Worm (Caenorhabditis elegans) whole organism, young adult: ENCODE results near the gene dct-18.

Experiments
- D2030.7 ChIP-seq: fragments of 200-800 bp; sonication (Bioruptor generic); IDR thresholded peaks from 2 replicates; pipeline ENCODE4 v1.3.6; 2022; ENCODE audit warnings: missing genetic modification reagents, missing genetic modification characterization, missing compliant biosample characterization
- F33H1.4 ChIP-seq: fragments of 200-800 bp; sonication (Bioruptor generic); IDR thresholded peaks from 2 replicates; pipeline ENCODE4 v1.3.6; 2022; ENCODE audit warnings: missing genetic modification reagents, missing genetic modification characterization, missing compliant biosample characterization
- F39B2.1 ChIP-seq: fragments of 200-800 bp; sonication (Bioruptor generic); IDR thresholded peaks from 2 replicates; pipeline ENCODE4 v1.3.6; 2022; ENCODE audit warnings: missing genetic modification reagents, missing genetic modification characterization, missing compliant biosample characterization
- F52B5.7 ChIP-seq: sonication (generic microtip); optimal IDR thresholded peaks from 2 replicates; lab custom pipeline; 2016; ENCODE audit warnings: mild to moderate bottlenecking, missing genetic modification characterization, missing compliant biosample characterization
- Y56A3A.18 ChIP-seq: fragments of 200-800 bp; sonication (Bioruptor generic); IDR thresholded peaks from 2 replicates; pipeline ENCODE4 v1.3.6; 2022; ENCODE audit warnings: missing genetic modification reagents, missing genetic modification characterization, missing compliant biosample characterization
- Y67H2A.10 ChIP-seq: fragments of 200-800 bp; sonication (Bioruptor generic); conservative IDR thresholded peaks from 2 replicates; pipeline ENCODE4 v1.3.6; 2022; ENCODE audit warnings: missing genetic modification reagents, missing genetic modification characterization, missing compliant biosample characterization
- atf-7 ChIP-seq: sonication (generic microtip); optimal IDR thresholded peaks from 2 replicates; lab custom pipeline; 2017; ENCODE audit warnings: mild to moderate bottlenecking, missing genetic modification characterization, missing compliant biosample characterization
- athp-1 ChIP-seq: sonication (generic microtip); optimal IDR thresholded peaks from 2 replicates; lab custom pipeline; 2017; ENCODE audit warnings: mild to moderate bottlenecking, missing genetic modification characterization, missing compliant biosample characterization
- attf-3 ChIP-seq: fragments of 200-800 bp; sonication (Bioruptor generic); conservative IDR thresholded peaks from 2 replicates; pipeline ENCODE4 v1.3.6; 2022; ENCODE audit warnings: missing genetic modification reagents, missing genetic modification characterization, missing compliant biosample characterization
- attf-6 ChIP-seq: fragments of 200-800 bp; sonication (Bioruptor generic); IDR thresholded peaks from 2 replicates; pipeline ENCODE4 v1.3.6; 2022; ENCODE audit warnings: missing genetic modification reagents, missing genetic modification characterization, missing compliant biosample characterization
- ccch-3 ChIP-seq: fragments of 200-800 bp; sonication (Bioruptor generic); optimal IDR thresholded peaks from 2 replicates; lab custom pipeline; 2018; ENCODE audit warnings: mild to moderate bottlenecking, missing genetic modification characterization, missing compliant biosample characterization
- dox-1 ChIP-seq: fragments of 200-800 bp; sonication (Bioruptor generic); IDR thresholded peaks from 2 replicates; pipeline ENCODE4 v1.3.6; 2022; ENCODE audit warnings: missing genetic modification reagents, missing genetic modification characterization, missing compliant biosample characterization
- dpl-1 ChIP-seq: fragments of 150-350 bp; optimal IDR thresholded peaks from 2 replicates; lab custom pipeline; 2014; ENCODE audit warnings: missing biosample characterization, missing genetic modification reagents, missing genetic modification characterization
- efl-1 ChIP-seq: fragments of 150-350 bp; optimal IDR thresholded peaks from 2 replicates; lab custom pipeline; 2014; ENCODE audit warnings: missing biosample characterization, missing genetic modification reagents, missing genetic modification characterization
- him-1 ChIP-seq: sonication (generic microtip); optimal IDR thresholded peaks from 2 replicates; lab custom pipeline; 2016; ENCODE audit warnings: missing genotype, missing genetic modification reagents, missing genetic modification characterization, missing compliant biosample characterization
- hmg-1.2 ChIP-seq: fragments of 200-800 bp; sonication (Bioruptor generic); IDR thresholded peaks from 2 replicates; pipeline ENCODE4 v1.3.6; 2022; ENCODE audit warnings: missing genetic modification reagents, missing genetic modification characterization, missing compliant biosample characterization
- lag-1 ChIP-seq: fragments of 200-800 bp; sonication (Bioruptor generic); IDR thresholded peaks from 2 replicates; pipeline ENCODE4 v1.3.6; 2022; ENCODE audit warnings: missing genetic modification reagents, missing genetic modification characterization, missing compliant biosample characterization
- lin-35 ChIP-seq, 3 experiments: fragments of 150-350 bp in 2 of 3; sonication (generic microtip) in 1 of 3; optimal IDR thresholded peaks; 2 replicates each; lab custom pipeline; 2014 to 2018; ENCODE audit warnings: missing biosample characterization in 3 of 3, missing genetic modification characterization in 3 of 3, missing genetic modification reagents in 3 of 3
- lin-40 ChIP-seq: sonication (generic microtip); optimal IDR thresholded peaks from 2 replicates; lab custom pipeline; 2016; ENCODE audit warnings: missing genetic modification characterization, mild to moderate bottlenecking, missing compliant biosample characterization, missing genotype, missing genetic modification reagents
- lin-54 ChIP-seq: fragments of 200-800 bp; sonication (Bioruptor generic); optimal IDR thresholded peaks from 2 replicates; lab custom pipeline; 2018; ENCODE audit warnings: mild to moderate bottlenecking, missing genetic modification characterization, missing compliant biosample characterization
- madf-6 ChIP-seq: fragments of 200-800 bp; sonication (Bioruptor generic); IDR thresholded peaks from 2 replicates; pipeline ENCODE4 v1.3.6; 2022; ENCODE audit warnings: missing genetic modification reagents, missing genetic modification characterization, missing compliant biosample characterization
- mcd-1 ChIP-seq: fragments of 200-800 bp; sonication (Bioruptor generic); IDR thresholded peaks from 2 replicates; pipeline ENCODE4 v1.3.6; 2022; ENCODE audit warnings: missing genetic modification reagents, missing genetic modification characterization, missing compliant biosample characterization
- nhr-80 ChIP-seq: sonication (generic microtip); optimal IDR thresholded peaks from 2 replicates; lab custom pipeline; 2016; ENCODE audit warnings: missing genetic modification characterization, missing compliant biosample characterization
- pha-4 ChIP-seq: fragments of 150-350 bp; sonication (generic microtip); optimal IDR thresholded peaks from 2 replicates; lab custom pipeline; 2014; ENCODE audit warnings: missing biosample characterization, missing genetic modification reagents, missing genetic modification characterization
- rcor-1 ChIP-seq: fragments of 200-800 bp; sonication (Bioruptor generic); IDR thresholded peaks from 2 replicates; pipeline ENCODE4 v1.3.6; 2022; ENCODE audit warnings: missing genetic modification reagents, missing genetic modification characterization, missing compliant biosample characterization
- snpc-1.1 ChIP-seq: sonication (generic microtip); optimal IDR thresholded peaks from 2 replicates; lab custom pipeline; 2017; ENCODE audit warnings: missing genetic modification characterization, mild to moderate bottlenecking, missing compliant biosample characterization, antibody characterized with exemption, moderate library complexity, missing genotype, missing genetic modification reagents; ENCODE audit not compliant: insufficient read depth
- snpc-3.4 ChIP-seq: sonication (generic microtip); optimal IDR thresholded peaks from 2 replicates; lab custom pipeline; 2017; ENCODE audit warnings: missing genetic modification characterization, mild to moderate bottlenecking, missing compliant biosample characterization, antibody characterized with exemption, moderate library complexity, missing genotype, missing genetic modification reagents
- unc-130 ChIP-seq: sonication (generic microtip); optimal IDR thresholded peaks from 2 replicates; lab custom pipeline; 2016; ENCODE audit warnings: missing genetic modification reagents, missing genetic modification characterization, missing compliant biosample characterization
- xnd-1 ChIP-seq: sonication (generic microtip); optimal IDR thresholded peaks from 2 replicates; lab custom pipeline; 2016; ENCODE audit warnings: missing genotype, missing genetic modification reagents, missing genetic modification characterization, missing compliant biosample characterization
- ztf-22 ChIP-seq: fragments of 200-800 bp; sonication (Bioruptor generic); optimal IDR thresholded peaks from 2 replicates; lab custom pipeline; 2018; ENCODE audit warnings: mild to moderate bottlenecking, missing genetic modification characterization, moderate library complexity, missing compliant biosample characterization
- ztf-3 ChIP-seq: fragments of 200-800 bp; sonication (Bioruptor generic); optimal IDR thresholded peaks from 2 replicates; lab custom pipeline; 2018; ENCODE audit warnings: mild to moderate bottlenecking, missing genetic modification characterization, missing compliant biosample characterization
- ztf-6 ChIP-seq: fragments of 200-800 bp; sonication (Bioruptor generic); IDR thresholded peaks from 2 replicates; pipeline ENCODE4 v1.3.6; 2022; ENCODE audit warnings: missing genetic modification reagents, missing genetic modification characterization, missing compliant biosample characterization

The dct-18 gene

DNA sequence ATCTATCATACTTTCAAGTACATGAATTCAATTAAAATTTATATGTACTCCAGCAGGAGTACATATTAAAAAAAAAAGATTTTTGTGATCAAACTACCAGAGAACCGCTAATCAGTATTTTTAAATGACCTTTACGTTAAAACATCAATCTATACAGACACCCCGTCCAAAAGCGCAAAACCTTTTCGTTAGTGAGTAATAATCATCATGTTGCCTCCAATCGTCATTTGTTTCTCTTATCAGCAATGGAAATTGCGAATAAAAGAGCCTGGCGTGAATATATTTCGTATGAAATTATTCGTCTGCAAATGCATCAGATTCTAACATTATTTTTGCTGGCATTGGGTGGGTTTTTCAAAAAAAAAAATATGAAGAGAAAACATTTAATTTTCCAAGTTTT is 27.5 kb upstream of the dct-18 start, which contains the start of gene clec-66:
Gene clec-66, plus strand, starts transcription at position 225 of the 400 bp plus-strand sequence.
- TF ChIP-seq attf-3 (GFP tag; lab: Robert Waterston, UW) (no peak), nhr-80 (tag; lab: Kevin White, UChicago) (peak; percentile 70), dox-1 (GFP tag; lab: Robert Waterston, UW) (no peak), snpc-1.1 (tag; lab: Kevin White, UChicago) (no peak)
- TF ChIP-seq, all 124 proteins: peak for 1

DNA sequence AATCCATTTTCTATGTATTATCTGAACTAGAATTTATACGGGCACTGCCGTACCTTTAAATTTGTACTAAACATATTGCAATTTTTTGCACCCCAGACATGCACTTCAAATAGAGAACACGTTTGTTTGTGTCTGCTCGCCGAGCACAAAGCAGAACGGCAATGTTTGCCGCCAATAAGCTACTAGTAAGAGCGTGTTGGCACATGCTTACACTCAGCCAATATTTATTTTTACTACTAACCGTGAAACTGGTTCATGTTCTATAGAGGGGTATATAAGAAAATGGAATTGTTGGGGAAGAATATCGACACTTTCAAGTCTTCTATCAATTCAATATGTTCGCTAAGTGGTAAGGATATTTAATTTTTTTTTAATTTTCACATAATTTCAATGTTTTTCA is 24.6 kb upstream of the dct-18 start, which contains the start of gene nspb-11:
Gene nspb-11, plus strand, starts transcription at position 301 of the 400 bp plus-strand sequence.
- TF ChIP-seq lag-1 (GFP tag; lab: Robert Waterston, UW) (no peak), attf-6 (GFP tag; lab: Robert Waterston, UW) (no peak), dox-1 (GFP tag; lab: Robert Waterston, UW) (no peak)
- TF ChIP-seq, all 124 proteins: peak for 0

DNA sequence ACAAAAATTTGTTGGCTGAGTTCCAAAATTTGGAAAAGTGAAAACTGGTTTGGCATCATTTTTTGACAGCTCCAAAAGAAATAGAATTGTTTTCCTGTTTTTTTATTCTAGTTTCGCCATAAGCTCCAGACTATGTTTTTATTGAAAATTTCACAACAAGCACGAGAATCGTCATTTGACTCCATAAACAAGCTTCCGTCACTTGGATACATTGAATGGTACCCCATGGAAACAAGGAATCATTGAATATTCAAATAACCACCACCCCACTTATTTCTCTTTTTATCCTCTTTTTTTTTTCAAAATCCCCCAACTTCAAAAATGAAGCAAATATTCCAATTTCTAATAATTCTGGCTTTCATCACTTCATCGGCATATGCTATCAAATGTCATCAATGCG is 22.9 kb upstream of the dct-18 start, which contains the start of gene ddn-2:
Gene ddn-2, plus strand, starts transcription at position 301 of the 400 bp plus-strand sequence.
- no peak for TF ChIP-seq athp-1
- TF ChIP-seq ccch-3 (GFP tag; lab: Kevin White, UChicago), result no peak
- TF ChIP-seq atf-7 (tag; lab: Kevin White, UChicago), result no peak
- no peak for TF ChIP-seq hmg-1.2
- TF ChIP-seq Y56A3A.18, result no peak
- TF ChIP-seq ztf-3, result no peak
- TF ChIP-seq, all 124 proteins: peak for 0

DNA sequence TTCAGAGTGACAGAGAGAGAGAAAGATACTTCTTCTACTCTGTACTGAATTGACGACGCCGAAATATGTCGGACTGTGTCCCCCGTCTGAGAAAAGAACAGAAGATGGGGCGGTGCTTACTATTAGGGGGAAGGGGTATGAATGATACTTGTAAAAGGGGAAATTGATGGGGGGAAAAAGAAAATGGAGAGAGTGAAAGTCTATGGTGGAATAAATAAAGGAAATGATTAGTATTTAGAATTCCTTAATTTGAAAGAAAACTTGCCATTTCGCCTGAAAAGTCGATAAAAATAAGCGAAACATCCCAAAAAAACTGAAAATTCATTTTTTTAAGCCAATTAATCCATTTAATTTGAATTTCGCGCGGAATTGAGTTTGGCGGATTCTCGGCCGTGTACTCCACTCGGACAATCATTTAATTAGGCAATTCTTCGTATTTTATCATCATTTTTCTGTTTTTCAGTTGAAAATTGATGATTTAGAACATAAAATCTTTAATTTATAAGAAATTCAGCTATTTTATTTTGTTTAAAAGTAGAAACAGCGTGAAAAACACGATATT is 17.1 kb upstream of the dct-18 start, which contains the start of gene F35C5.12:
Gene F35C5.12, minus strand, starts transcription at position 51 of the 562 bp plus-strand sequence.
- peak; percentile 56 for TF ChIP-seq D2030.7
- peak; percentile 5 for TF ChIP-seq xnd-1 (tag; lab: Kevin White, UChicago)
- no peak for TF ChIP-seq rcor-1 (GFP tag; lab: Robert Waterston, UW)
- TF ChIP-seq pha-4, result no peak
- peak; percentile 53 for TF ChIP-seq madf-6
- no peak for TF ChIP-seq ztf-6 (GFP tag; lab: Robert Waterston, UW)
- TF ChIP-seq attf-3 (GFP tag; lab: Robert Waterston, UW), result peak; percentile 63
- no peak for TF ChIP-seq ztf-22
- no peak for TF ChIP-seq F39B2.1 (GFP tag; lab: Robert Waterston, UW)
- peak; percentile 86 for TF ChIP-seq lin-54 (GFP tag; lab: Kevin White, UChicago)
- TF ChIP-seq snpc-1.1 (tag; lab: Kevin White, UChicago), result peak; percentile 21
- peak; percentile 52 for TF ChIP-seq F33H1.4
- TF ChIP-seq Y67H2A.10 (GFP tag; lab: Robert Waterston, UW), result no peak
- peak; percentile 13 for TF ChIP-seq him-1 (tag; lab: Kevin White, UChicago)
- peak; percentile 70 for TF ChIP-seq dpl-1 (GFP tag; lab: Kevin White, UChicago)
- peak in 1 of 3 experiments; percentile 63 for TF ChIP-seq lin-35 (GFP tag; optimal IDR thresholded peaks at IDR 0.05; lab: Kevin White, UChicago)
- TF ChIP-seq unc-130, result peak; percentile 10
- TF ChIP-seq lin-40 (tag; lab: Kevin White, UChicago), result no peak
- peak; percentile 61; the same call in 1 of the 2 replicates for TF ChIP-seq mcd-1 (GFP tag; lab: Robert Waterston, UW)
- TF ChIP-seq snpc-3.4 (tag; lab: Kevin White, UChicago), result peak; percentile 4
- peak; percentile 65 for TF ChIP-seq efl-1 (GFP tag; lab: Kevin White, UChicago)
- no peak for TF ChIP-seq F52B5.7 (tag; lab: Kevin White, UChicago)
